Worm (Caenorhabditis elegans) whole organism, L3 larva: ENCODE measurements around the gene F36H5.12.

Source experiments
- R02D3.7 ChIP-seq: fragments of 150-350 bp; optimal IDR thresholded peaks from 2 replicates; lab custom pipeline; 2014; ENCODE audit warnings: missing biosample characterization, missing genetic modification characterization
- ZK546.5 ChIP-seq: sonication (generic microtip); optimal IDR thresholded peaks from 2 replicates; lab custom pipeline; 2017; ENCODE audit warnings: missing biosample characterization, missing genetic modification characterization
- aly-2 ChIP-seq: fragments of 150-350 bp; optimal IDR thresholded peaks from 2 replicates; lab custom pipeline; 2014; ENCODE audit warnings: missing biosample characterization, missing genetic modification characterization
- ceh-16 ChIP-seq: sonication (generic microtip); optimal IDR thresholded peaks from 2 replicates; lab custom pipeline; 2017; ENCODE audit warnings: missing biosample characterization, missing genetic modification characterization
- ceh-28 ChIP-seq: fragments of 150-350 bp; optimal IDR thresholded peaks from 2 replicates; lab custom pipeline; 2014; ENCODE audit warnings: missing biosample characterization, missing genetic modification reagents, missing genetic modification characterization
- ceh-9 ChIP-seq: sonication (generic microtip); optimal IDR thresholded peaks from 2 replicates; lab custom pipeline; 2018; ENCODE audit warnings: missing biosample characterization, missing genetic modification characterization
- daf-12 ChIP-seq: fragments of 150-350 bp; optimal IDR thresholded peaks from 2 replicates; lab custom pipeline; 2014; ENCODE audit warnings: missing biosample characterization, missing genetic modification reagents, missing genetic modification characterization
- egl-27 ChIP-seq: sonication (generic microtip); optimal IDR thresholded peaks from 4 replicates; lab custom pipeline; 2017; ENCODE audit warnings: missing biosample characterization, missing genetic modification reagents, missing genetic modification characterization
- elt-1 ChIP-seq: fragments of 150-350 bp; optimal IDR thresholded peaks from 2 replicates; lab custom pipeline; 2014; ENCODE audit warnings: missing biosample characterization, missing genetic modification characterization
- elt-2 ChIP-seq: sonication (generic microtip); optimal IDR thresholded peaks from 2 replicates; lab custom pipeline; 2016; ENCODE audit warnings: missing genetic modification reagents, mild to moderate bottlenecking, missing genetic modification characterization, missing compliant biosample characterization
- eor-1 ChIP-seq, 2 experiments: fragments of 150-350 bp; optimal IDR thresholded peaks; 2 replicates each; lab custom pipeline; 2014 to 2018; ENCODE audit warnings: missing biosample characterization in 2 of 2, missing genetic modification characterization in 2 of 2
- fkh-10 ChIP-seq: sonication (generic microtip); optimal IDR thresholded peaks from 2 replicates; lab custom pipeline; 2017; ENCODE audit warnings: missing biosample characterization, missing genetic modification reagents, missing genetic modification characterization
- fkh-2 ChIP-seq: fragments of 150-350 bp; optimal IDR thresholded peaks from 2 replicates; lab custom pipeline; 2014; ENCODE audit warnings: missing biosample characterization, missing genetic modification reagents, missing genetic modification characterization
- jun-1 ChIP-seq: fragments of 150-350 bp; optimal IDR thresholded peaks from 2 replicates; lab custom pipeline; 2014; ENCODE audit warnings: missing biosample characterization, missing genetic modification reagents, missing genetic modification characterization
- lin-39 ChIP-seq: fragments of 150-350 bp; optimal IDR thresholded peaks from 2 replicates; lab custom pipeline; 2018; ENCODE audit warnings: missing biosample characterization, missing genetic modification reagents, missing genetic modification characterization
- lsy-12 ChIP-seq: sonication (generic microtip); optimal IDR thresholded peaks from 2 replicates; lab custom pipeline; 2016; ENCODE audit warnings: mild to moderate bottlenecking, missing genetic modification characterization, missing compliant biosample characterization
- mdl-1 ChIP-seq: fragments of 150-350 bp; optimal IDR thresholded peaks from 2 replicates; lab custom pipeline; 2014; ENCODE audit warnings: missing biosample characterization, missing genetic modification characterization
- nfya-1 ChIP-seq: sonication (generic microtip); optimal IDR thresholded peaks from 2 replicates; lab custom pipeline; 2017; ENCODE audit warnings: missing genetic modification characterization, mild to moderate bottlenecking, missing compliant biosample characterization, antibody characterized with exemption, moderate library complexity; ENCODE audit not compliant: insufficient read depth
- nhr-11 ChIP-seq: fragments of 150-350 bp; optimal IDR thresholded peaks from 2 replicates; lab custom pipeline; 2014; ENCODE audit warnings: missing biosample characterization, missing genetic modification characterization
- nhr-12 ChIP-seq: fragments of 150-350 bp; optimal IDR thresholded peaks from 2 replicates; lab custom pipeline; 2014; ENCODE audit warnings: missing biosample characterization, missing genetic modification characterization
- nhr-23 ChIP-seq: fragments of 150-350 bp; optimal IDR thresholded peaks from 2 replicates; lab custom pipeline; 2014; ENCODE audit warnings: missing biosample characterization, missing genetic modification reagents, missing genetic modification characterization
- nhr-237 ChIP-seq: fragments of 150-350 bp; optimal IDR thresholded peaks from 2 replicates; lab custom pipeline; 2014; ENCODE audit warnings: missing biosample characterization, missing genetic modification characterization
- nhr-25 ChIP-seq: sonication (generic microtip); optimal IDR thresholded peaks from 2 replicates; lab custom pipeline; 2017; ENCODE audit warnings: missing biosample characterization, missing genetic modification characterization
- nhr-28 ChIP-seq: fragments of 150-350 bp; optimal IDR thresholded peaks from 2 replicates; lab custom pipeline; 2014; ENCODE audit warnings: missing biosample characterization, missing genetic modification characterization
- nhr-43 ChIP-seq: sonication (generic microtip); optimal IDR thresholded peaks from 2 replicates; lab custom pipeline; 2016; ENCODE audit warnings: mild to moderate bottlenecking, missing genetic modification characterization, missing compliant biosample characterization; ENCODE audit not compliant: poor library complexity, severe bottlenecking
- nhr-67 ChIP-seq: fragments of 150-350 bp; optimal IDR thresholded peaks from 2 replicates; lab custom pipeline; 2014; ENCODE audit warnings: missing biosample characterization, missing genetic modification characterization
- nhr-76 ChIP-seq: fragments of 150-350 bp; sonication (generic microtip); optimal IDR thresholded peaks from 5 replicates; lab custom pipeline; 2014; ENCODE audit warnings: missing biosample characterization, missing genetic modification characterization
- nhr-77 ChIP-seq: fragments of 150-350 bp; optimal IDR thresholded peaks from 2 replicates; lab custom pipeline; 2014; ENCODE audit warnings: missing biosample characterization, missing genetic modification characterization
- pha-4 ChIP-seq: fragments of 150-350 bp; optimal IDR thresholded peaks from 2 replicates; lab custom pipeline; 2014; ENCODE audit warnings: missing biosample characterization, missing genetic modification reagents, missing genetic modification characterization
- pqm-1 ChIP-seq: fragments of 150-350 bp; optimal IDR thresholded peaks from 2 replicates; lab custom pipeline; 2017; ENCODE audit warnings: missing biosample characterization, missing genetic modification characterization, inconsistent platforms
- sea-2 ChIP-seq: fragments of 150-350 bp; sonication (generic microtip); optimal IDR thresholded peaks from 4 replicates; lab custom pipeline; 2014; ENCODE audit warnings: missing biosample characterization, missing genetic modification reagents, missing genetic modification characterization
- skn-1 ChIP-seq: fragments of 150-350 bp; optimal IDR thresholded peaks from 2 replicates; lab custom pipeline; 2014; ENCODE audit warnings: missing biosample characterization, missing genetic modification characterization
- snpc-4 ChIP-seq: fragments of 150-350 bp; optimal IDR thresholded peaks from 2 replicates; lab custom pipeline; 2014; ENCODE audit warnings: missing biosample characterization, missing genetic modification characterization
- tbx-2 ChIP-seq: sonication (generic microtip); optimal IDR thresholded peaks from 2 replicates; lab custom pipeline; 2016; ENCODE audit warnings: mild to moderate bottlenecking, missing genetic modification characterization, missing compliant biosample characterization
- unc-39 ChIP-seq: sonication (generic microtip); optimal IDR thresholded peaks from 4 replicates; lab custom pipeline; 2017; ENCODE audit warnings: missing biosample characterization, missing genetic modification characterization
- unc-62 ChIP-seq: fragments of 150-350 bp; sonication (generic microtip); optimal IDR thresholded peaks from 4 replicates; lab custom pipeline; 2014; ENCODE audit warnings: missing biosample characterization, missing genetic modification reagents, missing genetic modification characterization
- ztf-11 ChIP-seq: fragments of 150-350 bp; optimal IDR thresholded peaks from 2 replicates; lab custom pipeline; 2014; ENCODE audit warnings: missing biosample characterization, missing genetic modification characterization
- ztf-4 ChIP-seq: fragments of 150-350 bp; optimal IDR thresholded peaks from 2 replicates; lab custom pipeline; 2014; ENCODE audit warnings: missing biosample characterization, missing genetic modification characterization

The F36H5.12 gene

ce11 chrII:1736353-1736752 lies 6.3 kb upstream of the F36H5.12 start, which contains the start of gene ceh-83:
Gene ceh-83, minus strand, starts transcription at chrII:1736533.
- TF ChIP-seq eor-1 (tag; optimal IDR thresholded peaks at IDR 0.05; lab: Kevin White, UChicago) (no peak), nhr-12 (tag; lab: Kevin White, UChicago) (no peak), ceh-9 (tag; lab: Kevin White, UChicago) (no peak), lsy-12 (tag; lab: Kevin White, UChicago) (no peak), fkh-10 (GFP tag; lab: Kevin White, UChicago) (no peak), unc-62 (GFP tag; lab: Kevin White, UChicago) (no peak), nhr-25 (tag; lab: Kevin White, UChicago) (no peak), pqm-1 (tag; lab: Kevin White, UChicago) (no peak), ztf-11 (no peak), nhr-77 (tag; lab: Kevin White, UChicago) (no peak)
- TF ChIP-seq, all 47 proteins: peak for 0

ce11 chrII:1738844-1739243 lies 3.8 kb upstream of the F36H5.12 start, which contains the start of the genes irld-9 and irld-33:
Gene irld-9, minus strand, starts transcription at chrII:1738944.
Gene irld-33, plus strand, starts transcription at chrII:1739052.
- TF ChIP-seq unc-62 (GFP tag; lab: Kevin White, UChicago) (no peak), ztf-11 (no peak), sea-2 (GFP tag; lab: Kevin White, UChicago) (no peak), skn-1 (no peak), lin-39 (tag; lab: Kevin White, UChicago) (no peak), nhr-77 (tag; lab: Kevin White, UChicago) (no peak), ZK546.5 (tag; lab: Kevin White, UChicago) (no peak), unc-39 (tag; lab: Kevin White, UChicago) (no peak), nhr-28 (tag; lab: Kevin White, UChicago) (no peak), mdl-1 (tag; lab: Kevin White, UChicago) (no peak)

- TF ChIP-seq nhr-76 (tag; lab: Kevin White, UChicago) (no peak), skn-1 (no peak), pha-4 (no peak), ceh-28 (tag; lab: Kevin White, UChicago) (no peak), snpc-4 (no peak), ceh-16 (tag; lab: Kevin White, UChicago) (no peak), ZK546.5 (tag; lab: Kevin White, UChicago) (no peak), sea-2 (GFP tag; lab: Kevin White, UChicago) (no peak), nhr-237 (tag; lab: Kevin White, UChicago) (no peak), elt-1 (no peak), aly-2 (tag; lab: Kevin White, UChicago) (no peak), fkh-2 (tag; lab: Kevin White, UChicago) (no peak), elt-2 (tag; lab: Kevin White, UChicago) (no peak), nhr-43 (tag; lab: Kevin White, UChicago) (no peak), nhr-12 (tag; lab: Kevin White, UChicago) (no peak)
These were observed 1.4 kb upstream of the F36H5.12 start, which contains the start of gene K07G6.1 for ce11 chrII:1741248-1741647. Gene K07G6.1, plus strand, starts transcription at chrII:1741548.

- TF ChIP-seq aly-2 (tag; lab: Kevin White, UChicago) (no peak), egl-27 (tag; lab: Kevin White, UChicago) (no peak), nhr-11 (tag; lab: Kevin White, UChicago) (no peak), daf-12 (tag; lab: Kevin White, UChicago) (no peak)
These were observed 1.5 kb downstream of the F36H5.12 start, which contains the start of gene clec-19 for ce11 chrII:1744183-1744582. Gene clec-19, plus strand, starts transcription at chrII:1744483.

ce11 chrII:1750413-1750812 lies 7.8 kb downstream of the F36H5.12 start, which contains the start of the genes F36H5.13 and F36H5.8:
Gene F36H5.13, minus strand, starts transcription at chrII:1750513.
Gene F36H5.8, minus strand, starts transcription at chrII:1750686.
- TF ChIP-seq ztf-11 (no peak), jun-1 (tag; lab: Kevin White, UChicago) (no peak), nhr-77 (tag; lab: Kevin White, UChicago) (no peak), nhr-23 (tag; lab: Kevin White, UChicago) (no peak), ceh-28 (tag; lab: Kevin White, UChicago) (no peak), R02D3.7 (tag; lab: Kevin White, UChicago) (no peak), tbx-2 (tag; lab: Kevin White, UChicago) (no peak), nhr-76 (tag; lab: Kevin White, UChicago) (no peak), lin-39 (tag; lab: Kevin White, UChicago) (no peak), aly-2 (tag; lab: Kevin White, UChicago) (no peak), ztf-4 (tag; lab: Kevin White, UChicago) (no peak), sea-2 (GFP tag; lab: Kevin White, UChicago) (no peak), pha-4 (no peak), elt-2 (tag; lab: Kevin White, UChicago) (no peak), nfya-1 (tag; lab: Kevin White, UChicago) (no peak), nhr-67 (tag; lab: Kevin White, UChicago) (no peak)
